Worm (Caenorhabditis elegans): Measurements from ENCODE around the gene T12A7.9.

Gene T12A7.9

ce11 chrIV:11738092-11738617 lies 17.7 kb downstream of the T12A7.9 start, which contains the start of gene K01A6.7:
TSS of gene K01A6.7 (minus strand) at chrIV:11738567.
- TF ChIP-seq med-1 (GFP tag; optimal IDR thresholded peaks at IDR 0.05; ENCODE audit: insufficient read depth) (no peak), tab-1 (GFP tag; IDR thresholded peaks at IDR 0.05) (no peak), flt-1 (GFP tag; IDR thresholded peaks at IDR 0.05) (no peak), cog-1 (tag; optimal IDR thresholded peaks at IDR 0.05) (no peak), ztf-29 (GFP tag; IDR thresholded peaks at IDR 0.05) (no peak), T22C8.4 (GFP tag; IDR thresholded peaks at IDR 0.05) (no peak), klf-2 (GFP tag; conservative IDR thresholded peaks at IDR 0.05) (no peak), ref-1 (GFP tag; conservative IDR thresholded peaks at IDR 0.05) (no peak), ztf-23 (GFP tag; IDR thresholded peaks at IDR 0.05) (no peak)

ce11 chrIV:11737269-11737668 lies 18.5 kb downstream of the T12A7.9 start, which contains the start of gene K01A6.8:
TSS of gene K01A6.8 (minus strand) at chrIV:11737369.
- no peak for TF ChIP-seq klf-2 (GFP tag; conservative IDR thresholded peaks at IDR 0.05)
- no peak for TF ChIP-seq ztf-29 (GFP tag; IDR thresholded peaks at IDR 0.05)
- TF ChIP-seq T22C8.4 (GFP tag; IDR thresholded peaks at IDR 0.05) = no peak
- no peak for TF ChIP-seq cog-1 (tag; optimal IDR thresholded peaks at IDR 0.05)
- no peak for TF ChIP-seq ztf-23 (GFP tag; IDR thresholded peaks at IDR 0.05)
- no peak for TF ChIP-seq ref-1 (GFP tag; conservative IDR thresholded peaks at IDR 0.05)

ce11 chrIV:11735025-11735424 lies 20.8 kb downstream of the T12A7.9 start, which contains the start of gene K01A6.6:
TSS of gene K01A6.6 (plus strand) at chrIV:11735325.
- TF ChIP-seq T22C8.4 (GFP tag; IDR thresholded peaks at IDR 0.05) (no peak), ref-1 (GFP tag; conservative IDR thresholded peaks at IDR 0.05) (no peak)

- TF ChIP-seq med-1 (GFP tag; optimal IDR thresholded peaks at IDR 0.05; ENCODE audit: insufficient read depth) (no peak), cog-1 (tag; optimal IDR thresholded peaks at IDR 0.05) (no peak), ref-1 (GFP tag; conservative IDR thresholded peaks at IDR 0.05) (no peak), klf-2 (GFP tag; conservative IDR thresholded peaks at IDR 0.05) (no peak), ztf-29 (GFP tag; IDR thresholded peaks at IDR 0.05) (no peak), tab-1 (GFP tag; IDR thresholded peaks at IDR 0.05) (no peak), T22C8.4 (GFP tag; IDR thresholded peaks at IDR 0.05) (no peak), flt-1 (GFP tag; IDR thresholded peaks at IDR 0.05) (no peak), ztf-23 (GFP tag; IDR thresholded peaks at IDR 0.05) (no peak)
These were observed 32.6 kb downstream of the T12A7.9 start for ce11 chrIV:11723255-11723654.

ce11 chrIV:11721878-11722277 lies 33.9 kb downstream of the T12A7.9 start:
- TF ChIP-seq T22C8.4 (GFP tag; IDR thresholded peaks at IDR 0.05) (no peak), flt-1 (GFP tag; IDR thresholded peaks at IDR 0.05) (no peak), ztf-29 (GFP tag; IDR thresholded peaks at IDR 0.05) (no peak), ztf-23 (GFP tag; IDR thresholded peaks at IDR 0.05) (no peak)

- no peak for TF ChIP-seq T22C8.4 (GFP tag; IDR thresholded peaks at IDR 0.05)
- TF ChIP-seq tab-1 (GFP tag; IDR thresholded peaks at IDR 0.05) = no peak
- TF ChIP-seq klf-2 (GFP tag; conservative IDR thresholded peaks at IDR 0.05) = no peak
- no peak for TF ChIP-seq flt-1 (GFP tag; IDR thresholded peaks at IDR 0.05)
- TF ChIP-seq med-1 (GFP tag; optimal IDR thresholded peaks at IDR 0.05; ENCODE audit: insufficient read depth) = no peak
- TF ChIP-seq ztf-29 (GFP tag; IDR thresholded peaks at IDR 0.05) = no peak
- no peak for TF ChIP-seq ref-1 (GFP tag; conservative IDR thresholded peaks at IDR 0.05)
- TF ChIP-seq cog-1 (tag; optimal IDR thresholded peaks at IDR 0.05) = no peak
- no peak for TF ChIP-seq ztf-23 (GFP tag; IDR thresholded peaks at IDR 0.05)
These were observed 37.2 kb downstream of the T12A7.9 start for ce11 chrIV:11718653-11719052.

- TF ChIP-seq ztf-29 (GFP tag; IDR thresholded peaks at IDR 0.05) (no peak), cog-1 (tag; optimal IDR thresholded peaks at IDR 0.05) (no peak), klf-2 (GFP tag; conservative IDR thresholded peaks at IDR 0.05) (no peak), T22C8.4 (GFP tag; IDR thresholded peaks at IDR 0.05) (no peak), flt-1 (GFP tag; IDR thresholded peaks at IDR 0.05) (no peak), med-1 (GFP tag; optimal IDR thresholded peaks at IDR 0.05; ENCODE audit: insufficient read depth) (no peak)
These were observed 38.5 kb downstream of the T12A7.9 start for ce11 chrIV:11717094-11717876.

ce11 chrIV:11716414-11716813 lies 39.4 kb downstream of the T12A7.9 start:
- no peak for TF ChIP-seq klf-2 (GFP tag; conservative IDR thresholded peaks at IDR 0.05)
- no peak for TF ChIP-seq tab-1 (GFP tag; IDR thresholded peaks at IDR 0.05)
- TF ChIP-seq cog-1 (tag; optimal IDR thresholded peaks at IDR 0.05) = no peak
- no peak for TF ChIP-seq T22C8.4 (GFP tag; IDR thresholded peaks at IDR 0.05)
- TF ChIP-seq flt-1 (GFP tag; IDR thresholded peaks at IDR 0.05) = no peak
- TF ChIP-seq ztf-23 (GFP tag; IDR thresholded peaks at IDR 0.05) = no peak

- TF ChIP-seq ztf-29 (GFP tag; IDR thresholded peaks at IDR 0.05) = no peak
- TF ChIP-seq tab-1 (GFP tag; IDR thresholded peaks at IDR 0.05) = no peak
- TF ChIP-seq flt-1 (GFP tag; IDR thresholded peaks at IDR 0.05) = no peak
- TF ChIP-seq med-1 (GFP tag; optimal IDR thresholded peaks at IDR 0.05; ENCODE audit: insufficient read depth) = no peak
- TF ChIP-seq cog-1 (tag; optimal IDR thresholded peaks at IDR 0.05) = no peak
- TF ChIP-seq T22C8.4 (GFP tag; IDR thresholded peaks at IDR 0.05) = no peak
- TF ChIP-seq klf-2 (GFP tag; conservative IDR thresholded peaks at IDR 0.05) = no peak
- TF ChIP-seq ref-1 (GFP tag; conservative IDR thresholded peaks at IDR 0.05) = no peak
- TF ChIP-seq ztf-23 (GFP tag; IDR thresholded peaks at IDR 0.05) = no peak
These were observed 41.1 kb downstream of the T12A7.9 start, which contains the start of gene magi-1 for ce11 chrIV:11714739-11715138. TSS of gene magi-1 (plus strand) at chrIV:11715039.

- TF ChIP-seq klf-2 (GFP tag; conservative IDR thresholded peaks at IDR 0.05) = no peak
- no peak for TF ChIP-seq ztf-29 (GFP tag; IDR thresholded peaks at IDR 0.05)
- no peak for TF ChIP-seq ztf-23 (GFP tag; IDR thresholded peaks at IDR 0.05)
- TF ChIP-seq tab-1 (GFP tag; IDR thresholded peaks at IDR 0.05) = no peak
- no peak for TF ChIP-seq ref-1 (GFP tag; conservative IDR thresholded peaks at IDR 0.05)
- TF ChIP-seq cog-1 (tag; optimal IDR thresholded peaks at IDR 0.05) = no peak
These were observed 42.5 kb downstream of the T12A7.9 start for ce11 chrIV:11713289-11713688.
